Worm (Caenorhabditis elegans): ENCODE measurements around the gene lgc-54.

Gene lgc-54

DNA sequence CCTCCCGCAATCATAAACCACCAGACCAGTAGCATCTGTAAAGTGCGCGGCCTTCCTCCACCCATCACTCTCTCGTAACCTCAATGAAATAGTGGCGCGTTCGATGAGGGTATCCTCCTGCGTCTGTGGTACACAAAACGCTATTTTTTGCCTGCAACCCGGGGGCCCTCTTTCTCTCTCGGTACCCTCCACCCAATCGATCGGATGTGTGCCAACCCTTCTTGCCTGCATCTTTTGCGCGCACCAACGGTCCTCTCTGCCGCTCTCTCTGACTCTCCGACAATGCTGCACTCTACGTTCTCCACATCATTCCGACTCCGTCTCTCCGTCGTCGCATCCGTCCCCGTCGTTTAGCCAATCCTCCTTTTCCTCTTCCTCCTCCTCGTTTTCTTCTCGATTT is 33.1 kb upstream of the lgc-54 start (continued):
- TF ChIP-seq F33H1.4 (GFP tag; IDR thresholded peaks at IDR 0.05) (no peak), ztf-18 (tag; optimal IDR thresholded peaks at IDR 0.05) (peak; percentile 3), lir-1 (GFP tag; conservative IDR thresholded peaks at IDR 0.05) (no peak), B0035.1 (tag; optimal IDR thresholded peaks at IDR 0.05) (no peak), nhr-80 (tag; optimal IDR thresholded peaks at IDR 0.05) (no peak), F49E8.2 (tag; optimal IDR thresholded peaks at IDR 0.05; ENCODE audit: insufficient read depth) (no peak), attf-5 (GFP tag; optimal IDR thresholded peaks at IDR 0.05) (peak; percentile 53), madf-10 (tag; optimal IDR thresholded peaks at IDR 0.05) (peak; percentile 44), hlh-12 (tag; optimal IDR thresholded peaks at IDR 0.05) (no peak), Y56A3A.18 (GFP tag; IDR thresholded peaks at IDR 0.05) (no peak), nhr-179 (tag; optimal IDR thresholded peaks at IDR 0.05) (no peak), somi-1 (GFP tag; optimal IDR thresholded peaks at IDR 0.05) (peak; percentile 20), let-607 (tag; optimal IDR thresholded peaks at IDR 0.05) (no peak), dpff-1 (tag; optimal IDR thresholded peaks at IDR 0.05) (no peak), dox-1 (GFP tag; IDR thresholded peaks at IDR 0.05) (peak; percentile 74), ZK185.1 (tag; optimal IDR thresholded peaks at IDR 0.05; ENCODE audit: poor library complexity, severe bottlenecking) (no peak), ceh-91 (GFP tag; IDR thresholded peaks at IDR 0.05) (no peak), sea-2 (GFP tag; IDR thresholded peaks at IDR 0.05) (no peak), aptf-3 (GFP tag; IDR thresholded peaks at IDR 0.05) (no peak), egrh-3 (GFP tag; IDR thresholded peaks at IDR 0.05) (peak; percentile 71; the same call in 1 of the 2 replicates), unc-62 (GFP tag; optimal IDR thresholded peaks at IDR 0.05) (no peak), F23B12.7 (tag; optimal IDR thresholded peaks at IDR 0.05; ENCODE audit: insufficient read depth) (no peak), F57C9.4 (tag; optimal IDR thresholded peaks at IDR 0.05) (no peak), akir-1 (GFP tag; optimal IDR thresholded peaks at IDR 0.05) (no peak), lin-26 (GFP tag; IDR thresholded peaks at IDR 0.05) (0 out of 2 replicates have a peak, but pooled peaks have one; percentile 43), lin-40 (tag; optimal IDR thresholded peaks at IDR 0.05) (peak; percentile 66), hlh-26 (GFP tag; conservative IDR thresholded peaks at IDR 0.05) (no peak), B0336.3 (GFP tag; IDR thresholded peaks at IDR 0.05) (no peak), tlf-1 (GFP tag; optimal IDR thresholded peaks at IDR 0.05) (no peak), ztf-3 (GFP tag; optimal IDR thresholded peaks at IDR 0.05) (no peak), fkh-3 (tag; optimal IDR thresholded peaks at IDR 0.05) (no peak), egl-44 (GFP tag; IDR thresholded peaks at IDR 0.05) (no peak), B0261.1 (tag; optimal IDR thresholded peaks at IDR 0.05) (no peak), nfya-2 (GFP tag; IDR thresholded peaks at IDR 0.05) (no peak), hmg-20 (GFP tag; IDR thresholded peaks at IDR 0.05) (no peak), ztf-25 (GFP tag; IDR thresholded peaks at IDR 0.05) (no peak), mcd-1 (GFP tag; IDR thresholded peaks at IDR 0.05) (peak; percentile 52), let-526 (GFP tag; IDR thresholded peaks at IDR 0.05) (no peak), mxl-1 (tag; optimal IDR thresholded peaks at IDR 0.05) (no peak), ztf-6 (GFP tag; IDR thresholded peaks at IDR 0.05) (peak; percentile 35; the same call in 1 of the 2 replicates), D2030.7 (GFP tag; IDR thresholded peaks at IDR 0.05) (no peak), ama-1 (optimal IDR thresholded peaks at IDR 0.05) (no peak), ama-1 (GFP tag; optimal IDR thresholded peaks at IDR 0.05) (no peak), efl-1 (GFP tag; optimal IDR thresholded peaks at IDR 0.05) (no peak), ceh-100 (GFP tag; IDR thresholded peaks at IDR 0.05) (no peak), nhr-27 (tag; optimal IDR thresholded peaks at IDR 0.05) (no peak), madf-8 (GFP tag; conservative IDR thresholded peaks at IDR 0.05) (no peak), Y53G8AR.9 (GFP tag; conservative IDR thresholded peaks at IDR 0.05) (no peak), rec-8 (tag; optimal IDR thresholded peaks at IDR 0.05) (peak in 1 of 2 experiments; percentile 8), hmg-1.2 (GFP tag; IDR thresholded peaks at IDR 0.05) (peak; percentile 58)
